Fruit fly (Drosophila melanogaster): ENCODE measurements around the gene CG4887.
A peak's percentile ranks its signal among the peaks of the same experiment; 100 is the strongest.

CG4887 gene

DNA sequence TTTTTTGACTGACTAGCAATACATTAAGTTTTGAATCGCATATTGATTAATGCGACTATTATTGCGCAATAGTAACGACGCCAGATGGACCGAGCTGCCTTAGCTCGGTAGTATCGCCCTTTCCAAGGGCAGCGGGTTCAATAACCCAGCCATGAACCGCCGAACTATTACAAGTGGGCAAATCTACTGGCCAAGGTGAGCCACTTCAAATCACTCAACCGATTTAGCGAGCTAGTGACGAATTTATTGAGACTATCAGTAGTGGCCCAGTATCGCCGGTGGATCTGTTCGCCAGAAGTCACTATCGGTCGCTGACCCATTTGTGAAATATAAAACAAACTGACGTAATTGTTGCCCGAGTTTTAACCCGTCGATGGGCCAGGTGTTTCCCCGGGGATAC is 45.7 kb downstream of the CG4887 start:
- TF ChIP-seq Hr78 (GFP tag; optimal IDR thresholded peaks at IDR 0.05) (peak in 1 of 2 experiments; percentile 40), CG8359 (GFP tag; optimal IDR thresholded peaks at IDR 0.05; ENCODE audit: borderline replicate concordance) (no peak), otp (GFP tag; IDR thresholded peaks at IDR 0.05) (no peak), CG3726 (GFP tag; IDR thresholded peaks at IDR 0.05) (no peak), Dp (GFP tag; optimal IDR thresholded peaks at IDR 0.05) (no peak), eve (GFP tag; optimal IDR thresholded peaks at IDR 0.05) (no peak), grn (GFP tag; optimal IDR thresholded peaks at IDR 0.05) (peak; percentile 13), knrl (GFP tag; IDR thresholded peaks at IDR 0.05; ENCODE audit: partially characterized antibody) (0 out of 3 replicates have a peak, but pooled peaks have one; percentile 14), Meics (GFP tag; optimal IDR thresholded peaks at IDR 0.05) (peak; percentile 81), Sry-β (GFP tag; optimal IDR thresholded peaks at IDR 0.05) (no peak), unpg (GFP tag; optimal IDR thresholded peaks at IDR 0.05) (no peak), gro (GFP tag; optimal IDR thresholded peaks at IDR 0.05) (no peak), Pdp1 (GFP tag; optimal IDR thresholded peaks at IDR 0.05) (peak in 1 of 2 experiments; percentile 70), jigr1 (GFP tag; IDR thresholded peaks at IDR 0.05) (no peak), tap (tag; optimal IDR thresholded peaks at IDR 0.05) (no peak), Tbp (GFP tag; optimal IDR thresholded peaks at IDR 0.05) (no peak), CG34224 (GFP tag; IDR thresholded peaks at IDR 0.05; ENCODE audit: partially characterized antibody) (no peak), ftz-f1 (GFP tag; optimal IDR thresholded peaks at IDR 0.05) (peak; percentile 82), hth (optimal IDR thresholded peaks at IDR 0.05) (no peak), CG5953 (GFP tag; IDR thresholded peaks at IDR 0.05) (no peak), bigmax (GFP tag; optimal IDR thresholded peaks at IDR 0.05) (no peak), CG16779 (GFP tag; IDR thresholded peaks at IDR 0.05) (no peak), grau (tag; optimal IDR thresholded peaks at IDR 0.05) (no peak), chinmo (GFP tag; IDR thresholded peaks at IDR 0.05; ENCODE audit: partially characterized antibody) (0 out of 4 replicates have a peak, but pooled peaks have one; percentile 44), Hmr (GFP tag; optimal IDR thresholded peaks at IDR 0.05) (no peak), zf30C (GFP tag; optimal IDR thresholded peaks at IDR 0.05) (no peak), CG14014 (GFP tag; IDR thresholded peaks at IDR 0.05) (0 out of 2 replicates have a peak, but pooled peaks have one; percentile 3), Ravus (GFP tag; IDR thresholded peaks at IDR 0.05) (no peak), Bdp1 (GFP tag; optimal IDR thresholded peaks at IDR 0.05) (no peak), Blimp-1 (GFP tag; optimal IDR thresholded peaks at IDR 0.05) (no peak), Scr (GFP tag; IDR thresholded peaks at IDR 0.05; ENCODE audit: partially characterized antibody) (no peak), slbo (GFP tag; IDR thresholded peaks at IDR 0.05) (no peak), CG34422 (GFP tag; IDR thresholded peaks at IDR 0.05) (no peak), CG6765 (GFP tag; optimal IDR thresholded peaks at IDR 0.05) (no peak), PHDP (tag; optimal IDR thresholded peaks at IDR 0.05) (no peak), tgo (GFP tag; IDR thresholded peaks at IDR 0.05) (0 out of 3 replicates have a peak, but pooled peaks have one; percentile 12)

DNA sequence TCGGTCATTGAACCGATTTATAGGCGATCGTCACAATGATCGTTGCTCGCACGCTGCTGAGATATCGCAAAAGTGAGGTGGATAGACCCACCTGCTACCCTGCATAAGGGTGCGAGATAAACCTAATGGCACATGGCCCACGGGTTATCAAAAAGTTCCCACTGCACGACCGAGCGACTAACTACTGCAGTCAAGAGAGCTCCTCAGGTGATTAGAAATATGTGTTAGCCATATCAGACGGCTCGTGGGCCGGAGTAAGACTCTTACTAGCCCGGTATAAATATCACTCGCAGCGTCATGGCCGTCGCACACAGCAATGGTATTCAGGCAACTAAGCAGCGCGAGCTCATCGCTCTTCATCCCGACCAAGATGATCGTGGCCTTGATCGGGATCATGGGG is 46.2 kb downstream of the CG4887 start, which contains the start of gene CG42329:
Gene CG42329 (plus strand): TSS at position 301 of the 400 bp plus-strand sequence.
- peak; percentile 16 for TF ChIP-seq D19B (GFP tag; optimal IDR thresholded peaks at IDR 0.05)
- TF ChIP-seq stc (GFP tag; IDR thresholded peaks at IDR 0.05), result no peak
